Worm (Caenorhabditis elegans): ENCODE measurements around the gene C17B7.5.
A peak's percentile ranks its signal among the peaks of the same experiment; 100 is the strongest.

C17B7.5 gene

DNA sequence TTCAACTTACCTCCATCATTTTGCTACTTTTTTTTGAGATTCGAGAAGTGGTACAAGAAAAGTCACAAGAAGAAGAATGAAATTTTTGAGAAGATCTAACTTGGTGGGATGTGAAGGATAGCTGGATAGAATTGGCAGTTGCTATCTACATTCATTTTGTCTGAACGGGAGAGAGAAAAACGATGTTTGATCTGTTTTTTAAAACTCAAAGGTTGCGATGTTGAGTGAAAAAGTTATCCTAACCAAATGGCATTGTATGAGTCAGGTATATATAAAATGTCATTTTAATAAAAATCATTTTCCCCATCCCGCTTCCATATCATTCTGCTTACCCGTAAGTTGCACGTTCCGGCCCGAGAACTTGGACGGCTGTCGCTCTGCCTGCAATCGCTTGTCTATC is 44.2 kb upstream of the C17B7.5 start, which contains the start of gene F35F10.6:
F35F10.6 (minus strand) TSS at position 101 of the 400 bp plus-strand sequence.
- TF ChIP-seq fos-1 (tag; optimal IDR thresholded peaks at IDR 0.05): no peak

DNA sequence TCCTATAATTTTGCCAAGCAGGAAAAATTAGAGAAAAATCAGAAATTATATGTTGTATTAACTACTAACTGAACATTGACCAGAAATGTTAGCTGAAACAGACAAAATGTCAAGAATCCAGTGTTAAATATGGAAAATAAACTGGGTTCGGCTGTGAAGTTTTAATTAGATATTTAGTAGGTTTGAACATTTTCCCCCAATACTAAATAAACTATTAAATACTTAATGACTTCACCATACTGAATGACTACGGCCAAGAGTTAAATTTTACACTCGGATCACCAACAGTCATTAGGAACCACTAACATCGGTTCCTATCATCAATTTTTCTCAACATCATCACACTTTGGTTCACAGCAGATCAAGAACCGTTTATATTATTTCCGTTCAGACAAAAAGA is 38.1 kb upstream of the C17B7.5 start:
- TF ChIP-seq hif-1 (tag; optimal IDR thresholded peaks at IDR 0.05) (no peak), nhr-111 (GFP tag; optimal IDR thresholded peaks at IDR 0.05) (no peak), D1046.2 (GFP tag; IDR thresholded peaks at IDR 0.05) (no peak), unc-62 (GFP tag; optimal IDR thresholded peaks at IDR 0.05 in 1 of 2) (peak in 1 of 2 experiments; percentile 94), unc-62 (tag; optimal IDR thresholded peaks at IDR 0.05) (no peak), ctbp-1 (GFP tag; IDR thresholded peaks at IDR 0.05) (no peak), lin-39 (tag; optimal IDR thresholded peaks at IDR 0.05) (no peak), nhr-77 (tag; optimal IDR thresholded peaks at IDR 0.05) (no peak)

DNA sequence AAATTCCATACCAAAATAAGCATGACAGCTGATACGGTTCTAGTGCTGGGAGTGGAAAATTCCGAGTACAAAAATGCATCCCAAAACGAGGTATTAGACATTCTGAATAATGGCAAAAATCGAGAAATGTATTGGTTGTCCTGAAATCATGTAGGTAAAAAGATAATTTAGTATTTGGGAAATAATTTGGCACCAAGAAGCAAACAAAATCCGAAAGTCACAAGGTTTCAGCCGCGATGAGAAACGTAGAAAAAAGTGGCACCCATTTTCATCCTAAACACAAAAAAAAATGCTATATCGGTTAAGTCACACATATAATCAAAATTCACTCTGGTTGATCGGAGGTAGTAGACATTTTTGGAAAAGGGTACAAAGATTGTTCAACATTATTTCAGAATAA is 35.7 kb upstream of the C17B7.5 start, which contains the start of gene srx-122:
srx-122 (minus strand) TSS at position 101 of the 400 bp plus-strand sequence.
- no peak for TF ChIP-seq nhr-102 (tag; optimal IDR thresholded peaks at IDR 0.05)
- TF ChIP-seq dmd-9 (GFP tag; IDR thresholded peaks at IDR 0.05): no peak
- no peak for TF ChIP-seq mxl-2 (GFP tag; conservative IDR thresholded peaks at IDR 0.05)
- TF ChIP-seq zag-1 (tag; optimal IDR thresholded peaks at IDR 0.05): no peak
- no peak for TF ChIP-seq madf-5 (GFP tag; IDR thresholded peaks at IDR 0.05)
- no peak for TF ChIP-seq F44E2.7 (GFP tag; IDR thresholded peaks at IDR 0.05)
- TF ChIP-seq attf-4 (tag; optimal IDR thresholded peaks at IDR 0.05): no peak
- no peak for TF ChIP-seq zfp-2 (tag; optimal IDR thresholded peaks at IDR 0.05)
- TF ChIP-seq nhr-237 (tag; optimal IDR thresholded peaks at IDR 0.05): no peak
- no peak for TF ChIP-seq unc-62 (GFP tag; optimal IDR thresholded peaks at IDR 0.05 in 1 of 2)
- TF ChIP-seq unc-62 (tag; optimal IDR thresholded peaks at IDR 0.05): no peak

DNA sequence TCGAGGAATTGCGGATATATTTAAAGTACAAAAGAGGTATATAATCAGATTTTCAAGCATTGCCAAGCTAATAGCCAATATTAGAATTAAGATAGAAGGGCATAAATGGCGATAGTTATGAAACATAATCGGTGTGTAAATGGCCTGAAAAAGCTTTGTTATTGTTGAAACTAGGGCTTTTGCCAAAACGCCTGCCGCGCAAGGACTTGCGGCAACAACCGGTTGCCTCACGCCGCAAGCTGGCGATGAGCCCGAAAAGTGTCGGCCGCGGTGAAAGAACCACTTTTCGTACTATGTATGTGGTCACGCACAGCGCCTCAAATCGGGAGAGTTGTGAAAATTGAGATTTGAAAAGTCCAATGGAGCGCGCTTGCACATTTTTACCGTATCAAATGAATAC is 34.0 kb upstream of the C17B7.5 start:
- TF ChIP-seq ztf-11 (tag; optimal IDR thresholded peaks at IDR 0.05) (no peak), madf-5 (GFP tag; IDR thresholded peaks at IDR 0.05) (peak in 1 of 2 experiments; percentile 70; a peak in 1 of 4 replicates)

DNA sequence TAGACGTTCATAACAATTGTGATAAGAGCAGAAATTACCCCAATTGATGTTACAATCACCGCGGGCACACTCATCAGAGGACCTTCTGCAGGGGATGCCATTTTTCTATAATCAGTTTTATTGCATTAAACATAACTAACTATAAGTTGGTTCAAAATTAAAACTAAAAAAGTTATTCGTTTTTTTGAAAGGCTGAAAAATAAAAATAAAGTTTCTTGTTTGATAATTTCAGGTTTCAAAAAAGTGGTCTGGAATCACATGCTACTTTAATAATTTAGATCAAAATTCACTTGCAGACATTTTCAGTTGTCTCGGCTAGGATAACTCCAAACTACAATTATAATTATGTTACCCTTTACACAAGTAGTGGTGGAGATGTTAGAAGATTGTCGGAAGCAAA is 31.5 kb upstream of the C17B7.5 start, which contains the start of gene srbc-1:
srbc-1 (minus strand) TSS at position 101 of the 400 bp plus-strand sequence.
- TF ChIP-seq duxl-1 (tag; optimal IDR thresholded peaks at IDR 0.05; ENCODE audit: poor library complexity) (no peak), aha-1 (tag) (peak; percentile 2)

DNA sequence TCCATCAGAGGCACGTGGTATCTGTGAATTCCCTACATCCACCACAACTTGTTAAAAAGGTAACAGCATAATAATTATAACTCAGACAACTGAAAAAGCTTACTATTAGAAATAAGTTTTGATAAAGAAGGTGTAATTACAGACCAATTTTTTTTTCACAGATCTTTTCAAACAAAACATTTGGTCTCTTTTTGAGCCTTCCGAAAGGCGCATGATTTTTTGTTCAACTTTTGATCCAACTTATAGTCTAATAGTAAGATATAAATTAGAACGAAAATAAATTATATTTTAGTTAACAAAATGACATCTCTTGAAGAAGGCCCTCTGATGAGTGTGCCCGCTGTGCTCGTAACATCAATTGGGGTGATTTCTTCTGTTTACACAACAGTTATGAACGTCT is 25.3 kb upstream of the C17B7.5 start, which contains the start of gene srbc-3:
srbc-3 (plus strand) TSS at position 301 of the 400 bp plus-strand sequence.
- TF ChIP-seq unc-62 (GFP tag; optimal IDR thresholded peaks at IDR 0.05 in 1 of 2) (peak in 1 of 2 experiments; percentile 67), unc-62 (tag; optimal IDR thresholded peaks at IDR 0.05) (no peak), mes-2 (tag; optimal IDR thresholded peaks at IDR 0.05; ENCODE audit: poor library complexity, severe bottlenecking) (no peak), Y5F2A.4 (GFP tag; optimal IDR thresholded peaks at IDR 0.05) (no peak)

DNA sequence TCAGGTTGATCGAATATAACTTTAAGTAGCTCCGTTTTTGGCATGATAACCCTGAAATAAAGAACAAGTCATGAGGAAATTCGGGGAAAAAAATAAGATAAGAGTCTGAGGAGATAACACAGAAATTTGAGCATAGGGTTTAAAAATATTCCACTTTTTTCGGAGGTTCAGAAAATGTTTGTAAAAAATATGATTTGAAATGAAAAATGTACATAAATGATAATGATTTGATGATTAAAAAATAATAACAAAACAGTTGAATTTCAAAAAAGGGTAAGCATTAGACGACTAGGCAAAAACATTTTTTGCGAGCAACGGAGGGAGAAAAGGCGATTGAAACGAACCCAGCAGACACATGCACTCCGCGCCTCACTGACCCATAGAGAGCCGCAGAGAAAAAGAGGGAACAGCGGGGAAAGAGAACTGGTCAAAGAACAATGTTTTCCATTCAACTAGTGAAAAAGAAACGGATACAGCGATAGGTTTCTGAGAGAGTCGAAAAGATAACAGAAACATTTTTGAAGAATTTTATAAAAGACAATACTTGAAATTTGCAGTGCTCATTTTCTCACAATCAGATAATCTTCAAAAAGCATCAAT is 21.3 kb upstream of the C17B7.5 start, which contains the start of gene arrd-18:
arrd-18 (minus strand) TSS at position 51 of the 600 bp plus-strand sequence.
- TF ChIP-seq lin-38 (GFP tag; IDR thresholded peaks at IDR 0.05) (no peak), spr-1 (tag; optimal IDR thresholded peaks at IDR 0.05) (no peak), php-3 (GFP tag; IDR thresholded peaks at IDR 0.05) (peak; percentile 18; the same call in 1 of the 2 replicates), zip-2 (tag; optimal IDR thresholded peaks at IDR 0.05) (no peak), ama-1 (optimal IDR thresholded peaks at IDR 0.05) (no peak), zip-11 (GFP tag; IDR thresholded peaks at IDR 0.05) (no peak), mdl-1 (tag; optimal IDR thresholded peaks at IDR 0.05) (peak in 1 of 2 experiments; percentile 51), nhr-11 (tag; optimal IDR thresholded peaks at IDR 0.05) (peak; percentile 4), vab-7 (GFP tag; IDR thresholded peaks at IDR 0.05) (no peak), ceh-82 (tag; optimal IDR thresholded peaks at IDR 0.05) (no peak), snpc-1.2 (GFP tag; IDR thresholded peaks at IDR 0.05) (no peak; the same call in 1 of the 2 replicates), unc-62 (GFP tag; optimal IDR thresholded peaks at IDR 0.05 in 1 of 2) (peak in 1 of 2 experiments; percentile 56), unc-62 (tag; optimal IDR thresholded peaks at IDR 0.05) (no peak), egl-43 (GFP tag; IDR thresholded peaks at IDR 0.05) (no peak), aha-1 (tag) (peak; percentile 78), spr-3 (GFP tag; optimal IDR thresholded peaks at IDR 0.05) (no peak), D1046.2 (GFP tag; IDR thresholded peaks at IDR 0.05) (no peak), ztf-11 (tag; optimal IDR thresholded peaks at IDR 0.05) (no peak), hlh-11 (tag; optimal IDR thresholded peaks at IDR 0.05) (peak; percentile 73), lin-13 (GFP tag; optimal IDR thresholded peaks at IDR 0.05) (no peak), attf-4 (tag; optimal IDR thresholded peaks at IDR 0.05) (no peak), ctbp-1 (GFP tag; IDR thresholded peaks at IDR 0.05) (peak; percentile 59)
